Fruit fly (Drosophila melanogaster): Measurements from ENCODE around the gene CG32201.

DNA sequence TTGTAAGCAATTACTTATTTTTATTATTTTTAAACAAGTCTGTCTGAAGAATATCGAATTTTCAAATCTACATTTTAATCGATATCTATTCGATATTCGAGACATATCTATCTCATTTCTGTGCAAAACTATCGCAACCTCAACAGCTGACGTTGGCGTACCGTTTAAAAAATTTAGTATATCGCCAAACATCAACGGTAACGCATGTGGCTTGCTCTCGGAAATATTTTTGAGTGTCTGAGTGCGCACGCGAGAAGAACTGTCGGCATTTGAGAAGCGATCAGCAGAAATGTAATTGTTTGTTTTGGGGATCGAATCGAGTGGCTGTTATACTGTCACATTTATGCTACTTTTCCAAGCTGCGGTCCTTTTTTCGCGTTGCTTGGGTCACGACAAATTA is 16.4 kb downstream of the CG32201 start, which contains the start of gene MYPT-75D:
- no peak for TF ChIP-seq kay (GFP tag; optimal IDR thresholded peaks at IDR 0.05)
- no peak for TF ChIP-seq CG6175 (GFP tag; IDR thresholded peaks at IDR 0.05)
- peak; percentile 57 for TF ChIP-seq kni (GFP tag; optimal IDR thresholded peaks at IDR 0.05)
- TF ChIP-seq lov (optimal IDR thresholded peaks at IDR 0.05) = no peak
- no peak for TF ChIP-seq lov (GFP tag; IDR thresholded peaks at IDR 0.05)
- peak; percentile 88 for TF ChIP-seq ato (GFP tag; IDR thresholded peaks at IDR 0.05; ENCODE audit: partially characterized antibody)
- no peak for TF ChIP-seq CTCF (GFP tag; optimal IDR thresholded peaks at IDR 0.05)
- no peak for TF ChIP-seq Trl (optimal IDR thresholded peaks at IDR 0.05)
- TF ChIP-seq Trl (GFP tag; optimal IDR thresholded peaks at IDR 0.05) = peak; percentile 51
- TF ChIP-seq Awh (GFP tag; IDR thresholded peaks at IDR 0.05) = no peak; the same call in 1 of the 2 replicates
- peak; percentile 75 for TF ChIP-seq Sry-δ (GFP tag; optimal IDR thresholded peaks at IDR 0.05)
- TF ChIP-seq lmd (GFP tag; IDR thresholded peaks at IDR 0.05) = no peak
- TF ChIP-seq Gsc (GFP tag; IDR thresholded peaks at IDR 0.05) = no peak
- peak; percentile 83 for TF ChIP-seq Dref (GFP tag; IDR thresholded peaks at IDR 0.05)
- TF ChIP-seq Dll (GFP tag; IDR thresholded peaks at IDR 0.05; ENCODE audit: partially characterized antibody) = peak; percentile 91
- TF ChIP-seq CG7786 (GFP tag; optimal IDR thresholded peaks at IDR 0.05) = no peak
